Worm (Caenorhabditis elegans) whole organism, midembryonic: Measurements from ENCODE around the gene Y75B8A.44.

Experiments
- flt-1 ChIP-seq: fragments of 200-800 bp; sonication (Bioruptor generic); IDR thresholded peaks from 2 replicates; pipeline ENCODE4 v1.3.6; 2022; ENCODE audit warnings: missing genetic modification characterization, missing compliant biosample characterization
- klf-2 ChIP-seq: fragments of 200-800 bp; sonication (Bioruptor generic); conservative IDR thresholded peaks from 2 replicates; pipeline ENCODE4 v1.3.6; 2022; ENCODE audit warnings: missing genetic modification reagents, missing genetic modification characterization, missing compliant biosample characterization
- ztf-29 ChIP-seq: fragments of 200-800 bp; sonication (Bioruptor generic); IDR thresholded peaks from 2 replicates; pipeline ENCODE4 v1.3.6; 2022; ENCODE audit warnings: missing genetic modification reagents, missing genetic modification characterization, missing compliant biosample characterization

- TF ChIP-seq ztf-29 (GFP tag; lab: Robert Waterston, UW) (no peak), klf-2 (GFP tag; lab: Robert Waterston, UW) (no peak), flt-1 (GFP tag; lab: Robert Waterston, UW) (no peak)
These were observed 36.7 kb upstream of the Y75B8A.44 start for ce11 chrIII:12157576-12157975.
